Worm (Caenorhabditis elegans) whole organism, L1 larva: ENCODE measurements around the gene cit-1.2.
A peak's percentile ranks its signal among the peaks of the same experiment; 100 is the strongest.

Source experiments
- C16A3.4 ChIP-seq: fragments of 150-350 bp; optimal IDR thresholded peaks from 2 replicates; lab custom pipeline; 2014; ENCODE audit warnings: missing biosample characterization, missing genetic modification characterization
- C34B4.2 ChIP-seq: sonication (generic microtip); optimal IDR thresholded peaks from 2 replicates; lab custom pipeline; 2017; ENCODE audit warnings: mild to moderate bottlenecking, missing genetic modification characterization, missing compliant biosample characterization
- F16B12.6 ChIP-seq: fragments of 150-350 bp; optimal IDR thresholded peaks from 2 replicates; lab custom pipeline; 2014; ENCODE audit warnings: missing biosample characterization, missing genetic modification characterization
- Y116A8C.19 ChIP-seq: sonication (generic microtip); optimal IDR thresholded peaks from 2 replicates; lab custom pipeline; 2016; ENCODE audit warnings: missing compliant biosample characterization, missing genetic modification characterization, borderline replicate concordance
- aly-2 ChIP-seq: fragments of 150-350 bp; optimal IDR thresholded peaks from 2 replicates; lab custom pipeline; 2014; ENCODE audit warnings: missing biosample characterization, missing genetic modification characterization
- blmp-1 ChIP-seq: fragments of 150-350 bp; optimal IDR thresholded peaks from 2 replicates; lab custom pipeline; 2014; ENCODE audit warnings: missing biosample characterization, missing genetic modification characterization
- ceh-82 ChIP-seq, 3 experiments: fragments of 150-350 bp in 1 of 3; sonication (generic microtip) in 2 of 3; optimal IDR thresholded peaks; 2 replicates each; lab custom pipeline; 2014 to 2017; ENCODE audit warnings: missing biosample characterization in 3 of 3, missing genetic modification characterization in 3 of 3
- ceh-88 ChIP-seq: fragments of 200-800 bp; sonication (Bioruptor generic); IDR thresholded peaks from 2 replicates; pipeline ENCODE4 v1.3.6; 2022; ENCODE audit warnings: missing genetic modification characterization, missing compliant biosample characterization
- ceh-90 ChIP-seq: sonication (generic microtip); optimal IDR thresholded peaks from 2 replicates; lab custom pipeline; 2016; ENCODE audit warnings: missing genetic modification characterization, missing compliant biosample characterization
- dsc-1 ChIP-seq: sonication (generic microtip); optimal IDR thresholded peaks from 2 replicates; lab custom pipeline; 2016; ENCODE audit warnings: mild to moderate bottlenecking, missing genetic modification characterization, missing compliant biosample characterization
- efl-1 ChIP-seq, 4 experiments: fragments of 150-350 bp; optimal IDR thresholded peaks in 3 of 4; peaks in 1 of 4; 1 replicate in 1 of 4; 2 replicates in 3 of 4; lab custom pipeline; 2014; ENCODE audit warnings: missing biosample characterization in 2 of 4, missing genetic modification characterization in 2 of 4, missing genetic modification reagents in 2 of 4
- efl-3 ChIP-seq: fragments of 200-800 bp; sonication (Bioruptor generic); optimal IDR thresholded peaks from 2 replicates; lab custom pipeline; 2018; ENCODE audit warnings: mild to moderate bottlenecking, missing genetic modification characterization, missing compliant biosample characterization
- egl-13 ChIP-seq: sonication (generic microtip); optimal IDR thresholded peaks from 2 replicates; lab custom pipeline; 2016; ENCODE audit warnings: missing genotype, missing genetic modification reagents, missing genetic modification characterization, missing compliant biosample characterization
- egl-27 ChIP-seq, 2 experiments: fragments of 150-350 bp in 1 of 2; sonication (generic microtip); optimal IDR thresholded peaks; 3 replicates each; lab custom pipeline; 2017 to 2018; ENCODE audit warnings: missing biosample characterization in 2 of 2, missing genetic modification characterization in 2 of 2, missing genetic modification reagents in 2 of 2
- elt-2 ChIP-seq: sonication (generic microtip); optimal IDR thresholded peaks from 2 replicates; lab custom pipeline; 2016; ENCODE audit warnings: missing genetic modification characterization, mild to moderate bottlenecking, inconsistent platforms, missing compliant biosample characterization, missing genetic modification reagents
- fkh-4 ChIP-seq: sonication (generic microtip); optimal IDR thresholded peaks from 2 replicates; lab custom pipeline; 2016; ENCODE audit warnings: missing compliant biosample characterization, missing genetic modification characterization, borderline replicate concordance
- fkh-8 ChIP-seq: sonication (generic microtip); optimal IDR thresholded peaks from 2 replicates; lab custom pipeline; 2016; ENCODE audit warnings: mild to moderate bottlenecking, missing genetic modification characterization, missing compliant biosample characterization
- grh-1 ChIP-seq: fragments of 200-800 bp; sonication (Bioruptor generic); IDR thresholded peaks from 2 replicates; pipeline ENCODE4 v1.3.6; 2022; ENCODE audit warnings: missing genetic modification reagents, missing genetic modification characterization, missing compliant biosample characterization
- hpl-2 ChIP-seq: fragments of 150-350 bp; optimal IDR thresholded peaks from 2 replicates; lab custom pipeline; 2014; ENCODE audit warnings: missing biosample characterization, missing genetic modification reagents, missing genetic modification characterization
- jun-1 ChIP-seq: fragments of 150-350 bp; optimal IDR thresholded peaks from 2 replicates; lab custom pipeline; 2014; ENCODE audit warnings: missing biosample characterization, missing genetic modification reagents, missing genetic modification characterization
- lin-13 ChIP-seq: fragments of 150-350 bp; optimal IDR thresholded peaks from 2 replicates; lab custom pipeline; 2014; ENCODE audit warnings: missing biosample characterization, missing genetic modification reagents, missing genetic modification characterization
- lin-14 ChIP-seq: fragments of 200-800 bp; sonication (Bioruptor generic); optimal IDR thresholded peaks from 2 replicates; lab custom pipeline; 2018; ENCODE audit warnings: mild to moderate bottlenecking, missing genetic modification characterization, moderate library complexity, missing compliant biosample characterization
- lin-15B ChIP-seq: fragments of 150-350 bp; sonication (generic microtip); optimal IDR thresholded peaks from 3 replicates; lab custom pipeline; 2014; ENCODE audit warnings: missing biosample characterization, missing genetic modification characterization
- lir-3 ChIP-seq: sonication (generic microtip); optimal IDR thresholded peaks from 2 replicates; lab custom pipeline; 2016; ENCODE audit warnings: mild to moderate bottlenecking, missing genetic modification characterization, moderate library complexity, missing compliant biosample characterization; ENCODE audit not compliant: poor library complexity
- lsy-2 ChIP-seq, 2 experiments: fragments of 150-350 bp; optimal IDR thresholded peaks; 2 replicates each; lab custom pipeline; 2014; ENCODE audit warnings: missing biosample characterization in 2 of 2, missing genetic modification characterization in 2 of 2
- mdl-1 ChIP-seq, 2 experiments: fragments of 150-350 bp; optimal IDR thresholded peaks; 2 replicates each; lab custom pipeline; 2014 to 2017; ENCODE audit warnings: missing biosample characterization in 2 of 2, missing genetic modification characterization in 2 of 2, inconsistent platforms in 1 of 2
- mep-1 ChIP-seq: fragments of 150-350 bp; optimal IDR thresholded peaks from 2 replicates; lab custom pipeline; 2014; ENCODE audit warnings: missing biosample characterization, missing genetic modification characterization
- nhr-12 ChIP-seq: sonication (generic microtip); optimal IDR thresholded peaks from 2 replicates; lab custom pipeline; 2017; ENCODE audit warnings: missing biosample characterization, missing genetic modification characterization
- nhr-19 ChIP-seq: fragments of 200-800 bp; sonication (Bioruptor generic); conservative IDR thresholded peaks from 2 replicates; pipeline ENCODE4 v1.3.6; 2022; ENCODE audit warnings: missing genetic modification characterization, missing compliant biosample characterization
- nhr-237 ChIP-seq: fragments of 150-350 bp; optimal IDR thresholded peaks from 2 replicates; lab custom pipeline; 2014; ENCODE audit warnings: missing biosample characterization, missing genetic modification characterization
- nhr-28 ChIP-seq: fragments of 150-350 bp; optimal IDR thresholded peaks from 2 replicates; lab custom pipeline; 2014; ENCODE audit warnings: missing biosample characterization, missing genetic modification characterization
- nhr-47 ChIP-seq: sonication (generic microtip); optimal IDR thresholded peaks from 2 replicates; lab custom pipeline; 2016; ENCODE audit warnings: mild to moderate bottlenecking, missing genetic modification characterization, moderate library complexity, missing compliant biosample characterization
- nhr-71 ChIP-seq: sonication (generic microtip); optimal IDR thresholded peaks from 2 replicates; lab custom pipeline; 2016; ENCODE audit warnings: mild to moderate bottlenecking, missing genetic modification characterization, moderate library complexity, missing compliant biosample characterization
- nhr-77 ChIP-seq: fragments of 150-350 bp; optimal IDR thresholded peaks from 2 replicates; lab custom pipeline; 2014; ENCODE audit warnings: missing biosample characterization, missing genetic modification characterization
- nhr-85 ChIP-seq: sonication (generic microtip); peaks from one replicate; lab custom pipeline; 2016; ENCODE audit warnings: missing genetic modification characterization, inconsistent platforms, missing compliant biosample characterization
- nhr-90 ChIP-seq: sonication (generic microtip); optimal IDR thresholded peaks from 2 replicates; lab custom pipeline; 2016; ENCODE audit warnings: mild to moderate bottlenecking, missing genetic modification characterization, missing compliant biosample characterization; ENCODE audit not compliant: poor library complexity
- pag-3 ChIP-seq: sonication (generic microtip); optimal IDR thresholded peaks from 2 replicates; lab custom pipeline; 2017; ENCODE audit warnings: missing genetic modification characterization, mild to moderate bottlenecking, missing compliant biosample characterization, antibody characterized with exemption, borderline replicate concordance; ENCODE audit not compliant: insufficient read depth
- pax-3 ChIP-seq: fragments of 200-800 bp; sonication (Bioruptor generic); optimal IDR thresholded peaks from 2 replicates; lab custom pipeline; 2018; ENCODE audit warnings: mild to moderate bottlenecking, missing genetic modification characterization, moderate library complexity, missing compliant biosample characterization
- rnt-1 ChIP-seq: sonication (generic microtip); optimal IDR thresholded peaks from 2 replicates; lab custom pipeline; 2016; ENCODE audit warnings: mild to moderate bottlenecking, missing genetic modification characterization, moderate library complexity, missing compliant biosample characterization
- skn-1 ChIP-seq: fragments of 150-350 bp; optimal IDR thresholded peaks from 2 replicates; lab custom pipeline; 2014; ENCODE audit warnings: missing biosample characterization, missing genetic modification characterization
- sox-4 ChIP-seq: sonication (generic microtip); optimal IDR thresholded peaks from 2 replicates; lab custom pipeline; 2016; ENCODE audit warnings: missing genetic modification characterization, missing compliant biosample characterization
- sptf-1 ChIP-seq: fragments of 150-350 bp; optimal IDR thresholded peaks from 2 replicates; lab custom pipeline; 2014; ENCODE audit warnings: missing biosample characterization, missing genetic modification characterization
- sup-37 ChIP-seq: fragments of 200-800 bp; sonication (Bioruptor generic); optimal IDR thresholded peaks from 2 replicates; lab custom pipeline; 2018; ENCODE audit warnings: mild to moderate bottlenecking, missing genetic modification characterization, missing compliant biosample characterization
- tbx-2 ChIP-seq: sonication (generic microtip); optimal IDR thresholded peaks from 2 replicates; lab custom pipeline; 2016; ENCODE audit warnings: missing genetic modification characterization, missing compliant biosample characterization
- unc-86 ChIP-seq: sonication (generic microtip); optimal IDR thresholded peaks from 2 replicates; lab custom pipeline; 2016; ENCODE audit warnings: missing genetic modification characterization, missing compliant biosample characterization
- vab-15 ChIP-seq: sonication (generic microtip); optimal IDR thresholded peaks from 2 replicates; lab custom pipeline; 2017; ENCODE audit warnings: missing genotype, mild to moderate bottlenecking, missing genetic modification characterization, missing compliant biosample characterization
- ztf-11 ChIP-seq, 2 experiments: sonication (generic microtip); optimal IDR thresholded peaks; 2 replicates each; lab custom pipeline; 2016 to 2017; ENCODE audit warnings: missing genetic modification characterization in 2 of 2, missing biosample characterization in 1 of 2, missing compliant biosample characterization in 1 of 2
- ztf-4 ChIP-seq: fragments of 150-350 bp; optimal IDR thresholded peaks from 2 replicates; lab custom pipeline; 2014; ENCODE audit warnings: missing biosample characterization, missing genetic modification characterization

The cit-1.2 gene

ce11 chrIII:7973201-7973767, 37.3 kb upstream of the cit-1.2 start, which contains the start of the genes eef-1B.1 and aco-2 (continued):
- peak; percentile 74 for TF ChIP-seq hpl-2
- TF ChIP-seq rnt-1 (tag; lab: Kevin White, UChicago) = peak; percentile 95
- no peak for TF ChIP-seq sptf-1 (tag; lab: Kevin White, UChicago)
- no peak for TF ChIP-seq pag-3 (tag; lab: Kevin White, UChicago)
- TF ChIP-seq efl-1 (optimal IDR thresholded peaks at IDR 0.05; lab: Kevin White, UChicago) = peak; percentile 91 to 93
- TF ChIP-seq efl-1 (GFP tag; optimal IDR thresholded peaks at IDR 0.05 in 1 of 2; lab: Kevin White, UChicago) = peak; percentile 83 to 98
- TF ChIP-seq nhr-85 (tag; lab: Kevin White, UChicago) = peak; percentile 97
- peak; percentile 91 for TF ChIP-seq mep-1
- TF ChIP-seq lir-3 (tag; lab: Kevin White, UChicago) = peak; percentile 63
- peak; percentile 98 for TF ChIP-seq dsc-1 (tag; lab: Kevin White, UChicago)
- peak; percentile 89 for TF ChIP-seq jun-1 (tag; lab: Kevin White, UChicago)
- TF ChIP-seq nhr-71 (tag; lab: Kevin White, UChicago) = peak; percentile 96
- peak; percentile 96 for TF ChIP-seq lin-13
- TF ChIP-seq ceh-88 = peak; percentile 62
- TF ChIP-seq nhr-77 (tag; lab: Kevin White, UChicago) = peak; percentile 87
- TF ChIP-seq Y116A8C.19 = no peak
- TF ChIP-seq grh-1 (GFP tag; lab: Robert Waterston, UW) = peak; percentile 88
- TF ChIP-seq egl-13 (tag; lab: Kevin White, UChicago) = peak; percentile 82
- TF ChIP-seq pax-3 (tag; lab: Kevin White, UChicago) = peak; percentile 78
- TF ChIP-seq lin-15B (tag; lab: Kevin White, UChicago) = peak; percentile 84
- TF ChIP-seq blmp-1 = peak; percentile 95
- peak; percentile 26 for TF ChIP-seq fkh-4 (tag; lab: Kevin White, UChicago)
- TF ChIP-seq F16B12.6 (tag; lab: Kevin White, UChicago) = peak; percentile 73
- peak; percentile 96 for TF ChIP-seq nhr-47 (tag; lab: Kevin White, UChicago)
- TF ChIP-seq C16A3.4 (tag; lab: Kevin White, UChicago) = peak; percentile 96
- no peak for TF ChIP-seq ceh-90 (tag; lab: Kevin White, UChicago)
- peak in 1 of 2 experiments; percentile 70 for TF ChIP-seq ztf-11 (tag; optimal IDR thresholded peaks at IDR 0.05; lab: Kevin White, UChicago)
- no peak for TF ChIP-seq efl-3 (GFP tag; lab: Kevin White, UChicago)
- TF ChIP-seq nhr-237 (tag; lab: Kevin White, UChicago) = peak; percentile 39
- TF ChIP-seq nhr-28 (tag; lab: Kevin White, UChicago) = no peak
- peak; percentile 89 for TF ChIP-seq fkh-8 (tag; lab: Kevin White, UChicago)
- peak; percentile 38 for TF ChIP-seq aly-2

ce11 chrIII:7973968-7974607, 36.5 kb upstream of the cit-1.2 start:
- TF ChIP-seq jun-1 (tag; lab: Kevin White, UChicago) = no peak
- peak; percentile 69 for TF ChIP-seq nhr-19 (GFP tag; lab: Robert Waterston, UW)
- no peak for TF ChIP-seq egl-13 (tag; lab: Kevin White, UChicago)
- peak; percentile 34 for TF ChIP-seq elt-2 (tag; lab: Kevin White, UChicago)
- no peak for TF ChIP-seq vab-15 (tag; lab: Kevin White, UChicago)
- TF ChIP-seq sup-37 (GFP tag; lab: Kevin White, UChicago) = no peak
- TF ChIP-seq unc-86 (tag; lab: Kevin White, UChicago) = no peak
- TF ChIP-seq Y116A8C.19 = no peak
- TF ChIP-seq nhr-12 (tag; lab: Kevin White, UChicago) = no peak
- peak; percentile 34 for TF ChIP-seq ztf-4
- peak; percentile 44 for TF ChIP-seq tbx-2 (tag; lab: Kevin White, UChicago)
- TF ChIP-seq nhr-28 (tag; lab: Kevin White, UChicago) = no peak
- TF ChIP-seq lin-14 (GFP tag; lab: Kevin White, UChicago) = peak; percentile 57
- no peak for TF ChIP-seq C34B4.2 (tag; lab: Kevin White, UChicago)
- no peak for TF ChIP-seq mep-1
- TF ChIP-seq egl-27 (tag; optimal IDR thresholded peaks at IDR 0.05; lab: Kevin White, UChicago) = no peak
- peak; percentile 16 for TF ChIP-seq C16A3.4 (tag; lab: Kevin White, UChicago)
- peak in 1 of 2 experiments; percentile 3 for TF ChIP-seq mdl-1 (tag; optimal IDR thresholded peaks at IDR 0.05; lab: Kevin White, UChicago)
- no peak for TF ChIP-seq ceh-82 (tag; optimal IDR thresholded peaks at IDR 0.05; lab: Kevin White, UChicago)
- no peak for TF ChIP-seq sox-4 (tag; lab: Kevin White, UChicago)
- TF ChIP-seq nhr-90 (tag; lab: Kevin White, UChicago) = no peak
- no peak for TF ChIP-seq skn-1
- no peak for TF ChIP-seq aly-2
- TF ChIP-seq lsy-2 (tag; optimal IDR thresholded peaks at IDR 0.05; lab: Kevin White, UChicago) = peak in 1 of 2 experiments; percentile 19
- TF ChIP-seq rnt-1 (tag; lab: Kevin White, UChicago) = no peak
- no peak for TF ChIP-seq fkh-4 (tag; lab: Kevin White, UChicago)
